Fruit fly (Drosophila melanogaster) whole organism, pupa: ENCODE data around the gene HLH3B.
A peak's percentile ranks its signal among the peaks of the same experiment; 100 is the strongest.

ENCODE experiments used
- CG8301 ChIP-seq: fragments of 200-800 bp; sonication (Bioruptor generic); optimal IDR thresholded peaks from 2 replicates; lab custom pipeline; 2018; ENCODE audit warnings: missing biosample characterization, mild to moderate bottlenecking, missing genetic modification characterization
- EcR ChIP-seq: fragments of 200-800 bp; sonication (Bioruptor generic); optimal IDR thresholded peaks from 3 replicates; lab custom pipeline; 2019; ENCODE audit warnings: missing biosample characterization, missing genetic modification characterization, mild to moderate bottlenecking, moderate library complexity, missing genetic modification reagents
- Pif1A ChIP-seq: fragments of 200-800 bp; sonication (Bioruptor generic); optimal IDR thresholded peaks from 3 replicates; lab custom pipeline; 2016; ENCODE audit warnings: missing biosample characterization, missing genetic modification characterization
- rn ChIP-seq: fragments of 200-800 bp; sonication (Bioruptor generic); IDR thresholded peaks from 2 replicates; pipeline ENCODE4 v1.3.6; 2022; ENCODE audit warnings: missing biosample characterization, missing genetic modification characterization

DNA sequence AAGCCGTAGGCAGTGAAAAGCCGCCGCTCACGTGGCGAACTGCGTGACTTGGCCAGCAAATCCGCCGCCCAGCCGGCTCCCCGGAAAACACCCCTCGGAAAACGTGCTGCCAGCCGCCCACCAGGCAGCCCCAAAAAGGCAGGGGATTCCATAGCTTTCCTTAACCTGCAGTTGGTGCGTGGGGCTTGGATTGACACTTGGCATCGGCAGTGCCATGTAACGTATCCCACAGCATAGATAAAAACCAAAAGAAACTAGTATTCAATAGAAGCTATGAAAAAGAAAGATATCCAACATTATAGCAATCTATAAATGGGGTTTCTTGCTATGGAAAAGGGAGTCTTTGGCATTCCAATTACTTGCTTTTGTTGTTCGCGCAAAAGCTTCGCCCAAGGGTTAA is 3.5 kb upstream of the HLH3B start:
- TF ChIP-seq rn (GFP tag; lab: Robert Waterston, UW) (no peak), EcR (GFP tag; lab: Kevin White, UChicago) (no peak), Pif1A (GFP tag; lab: Kevin White, UChicago) (peak; percentile 8), CG8301 (peak; percentile 3)
